Worm (Caenorhabditis elegans): ENCODE measurements around the gene wapl-1.

Gene wapl-1

DNA sequence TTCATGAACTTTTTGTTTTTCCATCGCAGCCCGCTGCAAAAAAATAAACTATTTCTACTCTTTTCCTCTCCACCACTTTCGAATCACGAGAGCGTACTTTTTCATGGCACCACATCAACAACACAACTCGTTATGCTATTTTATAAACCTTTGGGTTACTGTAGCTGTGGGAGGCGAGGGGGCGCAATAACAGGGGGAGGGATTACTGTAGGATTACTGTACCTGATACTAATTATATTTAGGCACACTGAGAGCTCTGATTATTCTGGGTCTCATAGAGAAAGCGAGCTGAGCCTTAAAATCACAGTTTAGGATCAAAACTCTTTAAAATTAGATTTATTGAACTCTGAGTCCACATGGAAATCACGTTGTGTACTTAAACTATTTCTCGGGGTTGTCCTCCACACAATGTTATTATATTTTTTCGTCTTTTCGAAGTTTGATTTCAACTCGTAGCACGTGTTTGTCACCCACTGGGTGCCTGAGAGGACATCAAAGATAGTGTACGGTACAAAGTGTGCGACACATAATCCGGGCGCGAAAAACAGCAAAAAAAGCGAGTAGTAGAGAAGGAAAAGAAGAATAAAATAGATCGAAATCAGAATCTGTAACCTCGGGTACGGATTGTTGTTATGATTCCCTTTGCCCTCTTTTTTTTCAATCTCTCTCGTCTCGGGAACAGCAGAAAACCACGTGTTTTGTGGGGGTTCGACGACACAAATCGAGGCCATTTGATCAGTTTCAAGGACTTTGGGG, 27.1 kb upstream of the wapl-1 start (continued):
- TF ChIP-seq nhr-43 (tag; optimal IDR thresholded peaks at IDR 0.05; ENCODE audit: poor library complexity, severe bottlenecking): peak; percentile 73
- TF ChIP-seq elt-1 (tag; optimal IDR thresholded peaks at IDR 0.05): peak; percentile 75
- no peak for TF ChIP-seq jun-1 (tag; optimal IDR thresholded peaks at IDR 0.05)
- no peak for TF ChIP-seq nhr-237 (tag; optimal IDR thresholded peaks at IDR 0.05)
- TF ChIP-seq hmg-11 (tag; optimal IDR thresholded peaks at IDR 0.05): no peak
- TF ChIP-seq nhr-23 (tag; optimal IDR thresholded peaks at IDR 0.05): peak; percentile 90
- no peak for TF ChIP-seq ceh-16 (tag; optimal IDR thresholded peaks at IDR 0.05)
- TF ChIP-seq lin-39 (tag; optimal IDR thresholded peaks at IDR 0.05): peak; percentile 2
- no peak for TF ChIP-seq ceh-82 (tag; optimal IDR thresholded peaks at IDR 0.05)
- TF ChIP-seq nfya-1 (tag; optimal IDR thresholded peaks at IDR 0.05; ENCODE audit: insufficient read depth): peak; percentile 7
- no peak for TF ChIP-seq ceh-28 (tag; optimal IDR thresholded peaks at IDR 0.05)
- no peak for TF ChIP-seq lin-15B (tag; optimal IDR thresholded peaks at IDR 0.05)
- no peak for TF ChIP-seq nhr-28 (tag; optimal IDR thresholded peaks at IDR 0.05)
- TF ChIP-seq nhr-67 (tag; optimal IDR thresholded peaks at IDR 0.05): no peak
- TF ChIP-seq ztf-4 (tag; optimal IDR thresholded peaks at IDR 0.05): peak; percentile 54
- TF ChIP-seq aly-2 (tag; optimal IDR thresholded peaks at IDR 0.05): no peak
- no peak for TF ChIP-seq egl-27 (tag; optimal IDR thresholded peaks at IDR 0.05)
- no peak for TF ChIP-seq mdl-1 (tag; optimal IDR thresholded peaks at IDR 0.05)
- TF ChIP-seq fkh-2 (tag; optimal IDR thresholded peaks at IDR 0.05): no peak
- no peak for TF ChIP-seq tbx-2 (tag; optimal IDR thresholded peaks at IDR 0.05)
- peak; percentile 85 for TF ChIP-seq nhr-25 (tag; optimal IDR thresholded peaks at IDR 0.05)
- no peak for TF ChIP-seq skn-1 (tag; optimal IDR thresholded peaks at IDR 0.05)

DNA sequence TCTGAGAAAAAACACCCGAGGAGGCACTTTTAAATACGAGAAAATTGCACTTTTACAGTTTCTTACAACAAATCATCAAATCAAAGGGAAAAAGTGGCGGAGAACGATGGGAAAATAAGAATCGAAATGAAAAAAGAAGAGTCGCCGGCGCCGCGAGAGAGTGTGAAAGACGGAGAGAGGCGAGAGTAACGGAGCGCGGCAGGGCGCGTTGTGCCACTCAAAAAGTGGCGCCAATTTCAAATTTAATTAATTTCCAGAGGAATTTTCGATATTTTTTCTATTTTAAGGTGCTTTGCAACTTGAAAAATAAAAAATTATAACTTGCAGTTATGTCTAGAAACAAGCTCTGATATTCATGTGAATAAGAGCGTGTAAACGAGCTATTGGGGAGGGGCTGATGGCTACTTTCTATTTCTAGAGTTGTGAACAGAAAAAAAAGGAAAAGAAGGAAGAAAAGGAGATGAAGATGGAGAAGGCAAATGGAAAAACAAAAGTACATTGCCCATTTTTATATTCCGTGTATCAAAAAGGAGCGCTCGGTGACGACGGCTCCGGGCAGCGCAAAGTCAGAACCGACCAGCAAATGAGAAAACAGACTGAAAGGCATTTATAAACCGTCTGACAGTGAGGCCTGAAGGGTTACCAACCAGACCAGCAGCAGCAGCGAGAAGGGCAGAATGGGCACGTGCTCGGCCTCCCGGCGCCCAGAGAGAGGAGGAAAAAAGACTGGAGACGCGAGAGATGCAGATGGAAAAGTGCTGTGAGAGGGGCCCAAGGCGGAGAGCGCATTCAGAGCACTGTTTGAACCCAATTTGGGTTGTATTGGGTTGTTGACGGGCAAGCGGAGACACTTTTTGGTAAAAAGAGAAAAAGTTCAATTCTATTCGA, 25.6 kb upstream of the wapl-1 start:
- TF ChIP-seq nhr-43 (tag; optimal IDR thresholded peaks at IDR 0.05; ENCODE audit: poor library complexity, severe bottlenecking) (no peak), ztf-4 (tag; optimal IDR thresholded peaks at IDR 0.05) (no peak), pha-4 (tag; optimal IDR thresholded peaks at IDR 0.05) (peak; percentile 44), nhr-23 (tag; optimal IDR thresholded peaks at IDR 0.05) (peak; percentile 12), nhr-76 (tag; optimal IDR thresholded peaks at IDR 0.05) (no peak), mml-1 (tag; optimal IDR thresholded peaks at IDR 0.05) (no peak), ceh-28 (tag; optimal IDR thresholded peaks at IDR 0.05) (no peak), mdl-1 (tag; optimal IDR thresholded peaks at IDR 0.05) (peak; percentile 76), daf-12 (tag; optimal IDR thresholded peaks at IDR 0.05) (no peak), ceh-82 (tag; optimal IDR thresholded peaks at IDR 0.05) (no peak), nhr-28 (tag; optimal IDR thresholded peaks at IDR 0.05) (no peak), ama-1 (optimal IDR thresholded peaks at IDR 0.05) (peak; percentile 87), elt-3 (tag; optimal IDR thresholded peaks at IDR 0.05) (no peak), hmg-11 (tag; optimal IDR thresholded peaks at IDR 0.05) (peak; percentile 3), elt-2 (tag; optimal IDR thresholded peaks at IDR 0.05) (peak; percentile 63), ztf-11 (tag; optimal IDR thresholded peaks at IDR 0.05) (no peak), fkh-2 (tag; optimal IDR thresholded peaks at IDR 0.05) (no peak), nfya-1 (tag; optimal IDR thresholded peaks at IDR 0.05; ENCODE audit: insufficient read depth) (peak; percentile 32), lin-15B (tag; optimal IDR thresholded peaks at IDR 0.05) (peak; percentile 25), pqm-1 (tag; optimal IDR thresholded peaks at IDR 0.05) (peak; percentile 46), egl-27 (tag; optimal IDR thresholded peaks at IDR 0.05) (no peak), ceh-9 (tag; optimal IDR thresholded peaks at IDR 0.05) (no peak), aly-2 (tag; optimal IDR thresholded peaks at IDR 0.05) (no peak)

DNA sequence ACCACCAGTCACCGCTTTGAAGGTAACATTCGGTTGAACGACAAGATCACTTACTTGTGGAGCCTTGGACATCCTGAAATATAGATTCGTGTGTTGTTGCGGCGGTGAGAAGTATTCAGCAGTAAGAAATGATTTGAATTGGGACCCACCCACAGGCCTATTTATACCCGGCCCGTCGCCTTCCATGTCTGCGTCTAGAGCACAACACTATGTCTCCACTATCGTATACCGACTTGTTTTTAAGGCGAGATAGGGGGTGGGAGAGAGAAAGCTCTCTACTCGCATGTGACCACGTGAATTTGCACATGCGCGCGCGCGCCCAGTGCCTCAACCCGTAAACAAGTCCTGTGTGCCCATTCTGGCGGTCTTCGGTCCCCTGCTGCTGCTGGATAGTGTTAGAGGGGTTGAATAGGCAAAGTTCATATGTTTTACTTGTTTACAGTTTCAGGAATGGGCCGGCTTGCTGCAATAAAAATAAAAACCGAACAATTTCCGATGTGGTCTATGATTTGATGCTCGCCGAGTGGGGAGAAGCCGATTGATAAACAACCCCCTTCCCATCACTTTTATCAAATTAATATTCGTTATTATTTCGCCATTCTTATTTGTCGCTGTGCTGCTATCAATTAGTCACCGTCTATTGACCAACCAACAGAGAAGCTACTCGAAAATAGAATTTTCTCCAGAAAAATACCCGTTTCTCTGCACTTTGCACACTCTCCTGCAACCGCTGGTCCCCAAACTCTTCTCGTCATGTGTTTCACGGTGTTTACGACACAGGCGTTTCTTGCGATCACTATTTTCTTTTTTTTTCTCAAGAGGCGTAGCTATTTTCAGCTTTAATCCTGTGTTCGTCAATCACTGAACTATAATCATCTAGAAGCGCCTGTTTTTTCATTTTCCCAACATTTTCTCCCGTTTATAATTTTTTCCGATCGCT, 24.5 kb upstream of the wapl-1 start:
- TF ChIP-seq lin-39 (tag; optimal IDR thresholded peaks at IDR 0.05) (peak; percentile 98), nfya-1 (tag; optimal IDR thresholded peaks at IDR 0.05; ENCODE audit: insufficient read depth) (peak; percentile 74), mdl-1 (tag; optimal IDR thresholded peaks at IDR 0.05) (peak; percentile 83), pha-4 (tag; optimal IDR thresholded peaks at IDR 0.05) (peak; percentile 88), nhr-43 (tag; optimal IDR thresholded peaks at IDR 0.05; ENCODE audit: poor library complexity, severe bottlenecking) (peak; percentile 21), egl-5 (tag; optimal IDR thresholded peaks at IDR 0.05) (peak; percentile 25), fkh-10 (GFP tag; optimal IDR thresholded peaks at IDR 0.05) (peak; percentile 88), nhr-76 (tag; optimal IDR thresholded peaks at IDR 0.05) (no peak), mml-1 (tag; optimal IDR thresholded peaks at IDR 0.05) (peak; percentile 70), hmg-11 (tag; optimal IDR thresholded peaks at IDR 0.05) (peak; percentile 34), jun-1 (tag; optimal IDR thresholded peaks at IDR 0.05) (peak; percentile 11), elt-2 (tag; optimal IDR thresholded peaks at IDR 0.05) (peak; percentile 69), pqm-1 (tag; optimal IDR thresholded peaks at IDR 0.05) (peak; percentile 17), ama-1 (optimal IDR thresholded peaks at IDR 0.05) (peak; percentile 82), lsy-12 (tag; optimal IDR thresholded peaks at IDR 0.05) (peak; percentile 50), fos-1 (tag; optimal IDR thresholded peaks at IDR 0.05) (no peak), nhr-28 (tag; optimal IDR thresholded peaks at IDR 0.05) (no peak), snpc-4 (tag; optimal IDR thresholded peaks at IDR 0.05) (peak; percentile 52), elt-3 (tag; optimal IDR thresholded peaks at IDR 0.05) (no peak), nhr-25 (tag; optimal IDR thresholded peaks at IDR 0.05) (no peak), ZK546.5 (tag; optimal IDR thresholded peaks at IDR 0.05) (no peak), elt-1 (tag; optimal IDR thresholded peaks at IDR 0.05) (no peak), eor-1 (tag; optimal IDR thresholded peaks at IDR 0.05) (no peak), unc-39 (tag; optimal IDR thresholded peaks at IDR 0.05) (no peak)

Measured in whole organism, L3 larva.